Fruit fly (Drosophila melanogaster): ENCODE results near the gene Sdic2.

Sdic2 gene

DNA sequence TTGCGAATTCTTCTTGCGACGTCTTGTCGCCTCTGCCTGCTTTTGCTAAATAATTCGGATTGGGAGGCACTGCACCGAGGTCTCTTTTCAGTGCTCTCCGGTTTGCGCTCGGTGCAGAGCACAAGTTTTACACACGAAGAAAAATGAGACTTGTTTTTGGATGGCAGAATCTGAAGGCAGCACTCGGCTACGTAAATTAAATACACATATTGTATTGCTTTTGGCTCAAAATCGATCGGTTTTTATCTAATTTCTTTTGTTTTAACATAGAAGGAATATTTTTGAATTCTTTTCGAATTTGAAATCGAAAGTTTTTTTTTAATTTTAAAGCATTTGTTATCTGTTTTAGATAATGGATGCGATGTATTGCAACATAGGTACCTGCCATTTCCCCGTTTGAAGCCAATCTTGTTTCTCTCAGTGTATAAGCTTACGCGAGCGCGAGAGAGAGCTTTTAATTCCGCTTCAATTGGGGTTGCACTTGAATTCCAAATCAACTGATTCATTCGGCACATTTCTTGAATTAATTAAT lies 12.8 kb downstream of the Sdic2 start, which contains the start of gene AnxB10 (continued):
- TF ChIP-seq net (GFP tag; optimal IDR thresholded peaks at IDR 0.05) (peak; percentile 96), CG11294 (GFP tag; IDR thresholded peaks at IDR 0.05) (peak; percentile 88), CG4318 (GFP tag; optimal IDR thresholded peaks at IDR 0.05) (peak; percentile 90), Eip93F (GFP tag; optimal IDR thresholded peaks at IDR 0.05) (peak; percentile 81), Lpt (GFP tag; optimal IDR thresholded peaks at IDR 0.05) (peak; percentile 91), Sox102F (GFP tag; optimal IDR thresholded peaks at IDR 0.05) (peak; percentile 94), vri (GFP tag; optimal IDR thresholded peaks at IDR 0.05) (peak; percentile 87), CG8119 (GFP tag; IDR thresholded peaks at IDR 0.05) (peak; percentile 94), Eip78C (GFP tag) (peak; percentile 99), CG6854 (GFP tag; optimal IDR thresholded peaks at IDR 0.05) (peak; percentile 88), CG16779 (tag; optimal IDR thresholded peaks at IDR 0.05) (peak; percentile 87), Sox14 (GFP tag; optimal IDR thresholded peaks at IDR 0.05) (peak; percentile 95)

DNA sequence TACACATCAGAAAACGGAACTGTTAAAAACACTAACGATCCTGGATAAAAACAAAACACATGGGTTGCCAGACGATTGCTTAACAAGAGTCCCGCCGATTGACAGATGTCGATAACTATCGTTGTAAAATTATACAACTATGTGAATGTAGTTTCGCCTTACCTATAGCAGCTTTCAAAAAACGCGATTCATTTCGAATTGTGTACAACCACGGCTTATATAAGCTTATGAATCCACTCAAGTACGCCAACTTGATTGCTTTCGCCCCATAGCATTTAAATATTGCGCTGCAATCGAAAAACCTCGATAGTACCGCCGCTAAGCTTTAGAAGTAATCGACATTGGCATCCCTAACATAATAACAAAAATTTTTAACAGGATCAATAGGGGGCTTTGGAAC lies 16.4 kb downstream of the Sdic2 start, which contains the start of the genes CG9581 and CG9578:
TSS of gene CG9581 (minus strand) at position 84 of the 400 bp plus-strand sequence.
TSS of gene CG9578 (plus strand) at position 325 of the 400 bp plus-strand sequence.
- peak; percentile 52 for TF ChIP-seq fkh (GFP tag; optimal IDR thresholded peaks at IDR 0.05)
- TF ChIP-seq CG3032 (tag; optimal IDR thresholded peaks at IDR 0.05) = peak; percentile 25
- TF ChIP-seq CG32006 (GFP tag; optimal IDR thresholded peaks at IDR 0.05) = no peak
- TF ChIP-seq CG11294 (GFP tag; IDR thresholded peaks at IDR 0.05) = no peak

DNA sequence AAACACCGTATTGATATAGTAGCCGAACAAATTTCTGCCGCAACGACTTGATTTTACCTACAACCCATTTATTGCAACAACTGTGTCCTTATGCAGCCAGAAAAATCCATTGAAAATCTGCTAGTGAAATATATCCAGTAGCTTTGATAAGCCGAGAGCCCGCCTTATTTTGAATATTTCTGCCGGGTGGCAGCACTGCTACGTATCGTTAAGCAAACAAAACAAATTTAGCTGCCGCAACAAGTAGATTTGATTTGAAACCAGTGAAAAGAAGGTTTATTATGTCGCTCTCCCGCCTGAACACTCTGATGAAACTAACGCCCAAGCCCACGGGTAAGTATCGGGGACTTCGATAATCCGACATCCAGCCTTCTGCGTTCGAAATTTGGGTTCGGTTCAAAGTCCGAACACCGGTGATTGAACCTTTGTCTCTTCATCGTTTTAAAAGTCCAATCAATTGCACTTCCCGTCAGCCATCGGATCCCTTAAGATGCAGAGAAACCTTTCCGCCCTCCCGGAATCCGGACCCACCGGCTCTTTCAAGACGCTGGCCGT lies 19.7 kb downstream of the Sdic2 start, which contains the start of gene CG9577:
TSS of gene CG9577 (plus strand) at position 190 of the 555 bp plus-strand sequence.
- peak; percentile 89 for TF ChIP-seq CG6276 (GFP tag; optimal IDR thresholded peaks at IDR 0.05)
- no peak for TF ChIP-seq OdsH (GFP tag; optimal IDR thresholded peaks at IDR 0.05)
- peak; percentile 25 for TF ChIP-seq Eip78C (GFP tag)
- TF ChIP-seq Ets96B (tag; optimal IDR thresholded peaks at IDR 0.05) = peak; percentile 28
- peak; percentile 93 to 94 for TF ChIP-seq ss (GFP tag; optimal IDR thresholded peaks at IDR 0.05)
- TF ChIP-seq CG6163 (GFP tag; IDR thresholded peaks at IDR 0.05) = peak; percentile 50; the same call in 1 of the 3 replicates
- peak; percentile 89 for TF ChIP-seq CG6854 (GFP tag; optimal IDR thresholded peaks at IDR 0.05)
- no peak for TF ChIP-seq CG31627 (GFP tag; optimal IDR thresholded peaks at IDR 0.05)
- TF ChIP-seq CG10669 (GFP tag; optimal IDR thresholded peaks at IDR 0.05) = peak; percentile 56
- TF ChIP-seq Eip93F (GFP tag; optimal IDR thresholded peaks at IDR 0.05) = no peak
- TF ChIP-seq CG1621 (tag; optimal IDR thresholded peaks at IDR 0.05) = peak; percentile 71
- peak; percentile 25 for TF ChIP-seq Sox14 (GFP tag; optimal IDR thresholded peaks at IDR 0.05)
- TF ChIP-seq cyc (GFP tag; optimal IDR thresholded peaks at IDR 0.05) = no peak
- peak; percentile 11 for TF ChIP-seq Blimp-1 (GFP tag; optimal IDR thresholded peaks at IDR 0.05)
- peak; percentile 20 for TF ChIP-seq CG11762 (GFP tag; optimal IDR thresholded peaks at IDR 0.05; ENCODE audit: insufficient read depth)
- peak; percentile 93 for TF ChIP-seq fkh (GFP tag; optimal IDR thresholded peaks at IDR 0.05)
- TF ChIP-seq CG15336 (GFP tag; IDR thresholded peaks at IDR 0.05) = peak; percentile 49; the same call in 1 of the 2 replicates
- TF ChIP-seq topi (GFP tag; optimal IDR thresholded peaks at IDR 0.05) = no peak
- no peak for TF ChIP-seq Hr39 (GFP tag; optimal IDR thresholded peaks at IDR 0.05)
- TF ChIP-seq spab (GFP tag; optimal IDR thresholded peaks at IDR 0.05) = peak; percentile 68
- TF ChIP-seq Hr38 (GFP tag; optimal IDR thresholded peaks at IDR 0.05) = no peak
- peak; percentile 1 for TF ChIP-seq CG32006 (GFP tag; optimal IDR thresholded peaks at IDR 0.05)
- peak; percentile 33 for TF ChIP-seq CG3919 (GFP tag; optimal IDR thresholded peaks at IDR 0.05)
- no peak for TF ChIP-seq esn (GFP tag; optimal IDR thresholded peaks at IDR 0.05)
- peak; percentile 12 for TF ChIP-seq CG3032 (tag; optimal IDR thresholded peaks at IDR 0.05)
- TF ChIP-seq pdm3 (GFP tag; optimal IDR thresholded peaks at IDR 0.05) = no peak
- peak; percentile 12 for TF ChIP-seq dsx (GFP tag; optimal IDR thresholded peaks at IDR 0.05; ENCODE audit: poor library complexity, severe bottlenecking)
- no peak for TF ChIP-seq Hr4 (GFP tag; optimal IDR thresholded peaks at IDR 0.05)
- TF ChIP-seq CG8119 (GFP tag; IDR thresholded peaks at IDR 0.05) = peak; percentile 57; the same call in 2 of the 3 replicates
- TF ChIP-seq CG6792 (GFP tag; optimal IDR thresholded peaks at IDR 0.05) = no peak
- no peak for TF ChIP-seq lz (GFP tag; optimal IDR thresholded peaks at IDR 0.05)
- TF ChIP-seq CG11902 (GFP tag; optimal IDR thresholded peaks at IDR 0.05) = no peak
- TF ChIP-seq CG9139 (GFP tag; optimal IDR thresholded peaks at IDR 0.05) = peak; percentile 92
- TF ChIP-seq salr (GFP tag; optimal IDR thresholded peaks at IDR 0.05) = peak in 1 of 2 experiments; percentile 36
- no peak for TF ChIP-seq vri (GFP tag; optimal IDR thresholded peaks at IDR 0.05)
- TF ChIP-seq CG16779 (tag; optimal IDR thresholded peaks at IDR 0.05) = peak; percentile 75
- TF ChIP-seq Eip75B (GFP tag; optimal IDR thresholded peaks at IDR 0.05) = no peak
- peak; percentile 48 for TF ChIP-seq net (GFP tag; optimal IDR thresholded peaks at IDR 0.05)
- no peak for TF ChIP-seq Smox (GFP tag; optimal IDR thresholded peaks at IDR 0.05)
- no peak for TF ChIP-seq Sox15 (GFP tag; optimal IDR thresholded peaks at IDR 0.05)
- TF ChIP-seq CG11294 (GFP tag; IDR thresholded peaks at IDR 0.05) = no peak
